Worm (Caenorhabditis elegans) whole organism, L4 larva: ENCODE results near the gene ric-8.

Experiments used
- R02D3.7 ChIP-seq: fragments of 150-350 bp; sonication (generic microtip); optimal IDR thresholded peaks from 3 replicates; lab custom pipeline; 2014; ENCODE audit warnings: missing biosample characterization, missing genetic modification characterization
- fos-1 ChIP-seq: fragments of 150-350 bp; optimal IDR thresholded peaks from 2 replicates; lab custom pipeline; 2014; ENCODE audit warnings: missing biosample characterization, missing genetic modification characterization
- lin-39 ChIP-seq: fragments of 150-350 bp; optimal IDR thresholded peaks from 2 replicates; lab custom pipeline; 2014; ENCODE audit warnings: missing biosample characterization, missing genetic modification reagents, missing genetic modification characterization
- mdl-1 ChIP-seq, 2 experiments: fragments of 150-350 bp in 1 of 2; sonication (generic microtip) in 1 of 2; optimal IDR thresholded peaks; 2 replicates each; lab custom pipeline; 2014 to 2017; ENCODE audit warnings: missing biosample characterization in 2 of 2, missing genetic modification characterization in 2 of 2
- nhr-10 ChIP-seq: fragments of 150-350 bp; optimal IDR thresholded peaks from 2 replicates; lab custom pipeline; 2014; ENCODE audit warnings: missing biosample characterization, missing genetic modification characterization
- saeg-2 ChIP-seq: fragments of 200-800 bp; sonication (Bioruptor generic); IDR thresholded peaks from 2 replicates; pipeline ENCODE4 v1.3.6; 2022; ENCODE audit warnings: missing genetic modification reagents, missing genetic modification characterization, missing compliant biosample characterization
- zag-1 ChIP-seq: fragments of 150-350 bp; optimal IDR thresholded peaks from 2 replicates; lab custom pipeline; 2014; ENCODE audit warnings: missing biosample characterization, missing genetic modification characterization
- ztf-11 ChIP-seq: fragments of 150-350 bp; optimal IDR thresholded peaks from 2 replicates; lab custom pipeline; 2014; ENCODE audit warnings: missing biosample characterization, missing genetic modification characterization

DNA sequence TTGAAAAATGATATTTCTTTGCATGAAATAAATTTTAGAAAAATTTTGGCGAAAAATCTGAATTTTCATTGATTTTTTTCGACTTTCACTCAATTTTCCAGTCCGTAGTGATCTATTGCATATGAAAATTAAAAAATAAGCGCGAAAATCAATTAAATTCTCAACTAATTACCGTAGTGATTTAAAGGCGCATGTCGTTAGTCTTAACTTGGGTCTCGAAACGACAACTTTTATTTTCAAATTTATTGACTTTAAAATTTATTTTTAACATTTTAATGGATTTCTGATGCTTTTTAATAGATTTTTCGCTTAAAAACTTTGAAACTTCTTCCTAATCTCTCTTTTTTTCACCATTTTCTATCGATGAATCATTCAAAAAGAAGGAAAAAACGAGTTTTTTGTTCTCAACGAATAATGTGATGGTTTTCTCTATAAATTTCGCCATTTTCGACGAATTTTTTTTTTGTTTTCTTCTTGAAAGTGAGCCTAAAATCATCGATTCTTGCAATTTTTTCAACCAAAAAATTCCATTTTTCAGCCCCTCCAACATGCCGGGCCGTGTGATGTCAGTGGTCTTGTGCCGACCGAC is 35.2 kb upstream of the ric-8 start, which contains the start of gene vamp-7:
- TF ChIP-seq lin-39, result no peak
- no peak for TF ChIP-seq ztf-11 (tag; lab: Kevin White, UChicago)
- TF ChIP-seq R02D3.7 (tag; lab: Kevin White, UChicago), result no peak
- no peak for TF ChIP-seq nhr-10 (tag; lab: Kevin White, UChicago)
- no peak for TF ChIP-seq mdl-1 (tag; optimal IDR thresholded peaks at IDR 0.05; lab: Kevin White, UChicago)
- no peak for TF ChIP-seq fos-1 (tag; lab: Kevin White, UChicago)
- no peak for TF ChIP-seq saeg-2 (GFP tag; lab: Robert Waterston, UW)
- no peak for TF ChIP-seq zag-1 (tag; lab: Kevin White, UChicago)
